Worm (Caenorhabditis elegans): ENCODE measurements around the gene chil-22.
"Not testable (repeated sequence)": the region's sequence is repeated elsewhere in the genome, so short reads cannot be mapped to it uniquely, and the experiment has no call there.

chil-22 gene

DNA sequence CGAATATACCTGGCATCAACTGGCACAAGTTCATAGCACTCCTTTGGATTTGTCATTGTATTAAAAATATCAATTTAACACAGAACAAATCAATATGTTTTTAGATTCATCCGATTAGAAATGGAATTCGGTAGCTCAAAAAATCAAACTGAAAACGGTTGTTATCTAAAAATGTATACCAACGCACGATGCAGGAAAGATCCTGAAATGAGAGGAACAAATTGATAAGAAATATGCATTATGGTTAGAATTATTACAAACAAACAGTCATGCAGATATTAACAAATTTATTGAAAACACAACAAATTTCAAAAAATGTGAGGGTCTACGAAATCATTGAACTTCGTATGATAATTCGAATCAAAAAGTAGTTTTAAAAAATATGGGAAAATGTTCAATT lies 4.0 kb upstream of the chil-22 start, which contains the start of gene T19H5.6:
T19H5.6 (minus strand) TSS at position 195 of the 400 bp plus-strand sequence.
- TF ChIP-seq ztf-3 (GFP tag; optimal IDR thresholded peaks at IDR 0.05) (no peak), sdz-38 (tag; optimal IDR thresholded peaks at IDR 0.05) (no peak), tbp1 (GFP tag; optimal IDR thresholded peaks at IDR 0.05) (no peak), nhr-120 (GFP tag; IDR thresholded peaks at IDR 0.05) (no peak), F39B2.1 (GFP tag; IDR thresholded peaks at IDR 0.05) (no peak), Y79H2A.3 (GFP tag; conservative IDR thresholded peaks at IDR 0.05) (no peak), nhr-179 (tag; optimal IDR thresholded peaks at IDR 0.05) (no peak), unc-62 (GFP tag; optimal IDR thresholded peaks at IDR 0.05) (no peak), F55B11.4 (tag; optimal IDR thresholded peaks at IDR 0.05; ENCODE audit: borderline replicate concordance, insufficient read depth) (no peak), ztf-6 (GFP tag; IDR thresholded peaks at IDR 0.05) (no peak), snpc-3.4 (tag; optimal IDR thresholded peaks at IDR 0.05) (no peak)

DNA sequence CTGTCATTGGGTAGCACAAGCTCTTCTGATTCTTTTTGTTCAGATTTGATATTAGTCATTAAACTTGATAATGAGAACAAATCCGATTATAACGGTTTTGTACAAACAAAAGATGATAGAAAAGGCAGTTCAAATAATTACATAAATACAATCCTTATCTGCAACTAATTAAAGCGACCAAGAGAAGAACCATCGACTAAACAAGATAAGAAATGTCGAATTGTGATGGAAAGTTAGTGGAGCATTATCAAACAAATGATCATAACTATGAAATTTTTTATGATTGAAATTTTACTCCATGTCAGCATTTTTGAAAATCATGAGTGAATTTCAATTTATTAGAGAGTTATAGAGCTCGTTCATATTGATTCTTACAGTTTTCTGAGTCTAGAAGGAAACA lies 2.4 kb upstream of the chil-22 start, which contains the start of gene chil-23:
chil-23 (minus strand) TSS at position 198 of the 400 bp plus-strand sequence.
- TF ChIP-seq egl-44 (GFP tag; IDR thresholded peaks at IDR 0.05) (no peak), nhr-80 (tag; optimal IDR thresholded peaks at IDR 0.05) (peak; percentile 85), ceh-79 (tag; optimal IDR thresholded peaks at IDR 0.05) (no peak), lsl-1 (GFP tag; optimal IDR thresholded peaks at IDR 0.05) (no peak)

DNA sequence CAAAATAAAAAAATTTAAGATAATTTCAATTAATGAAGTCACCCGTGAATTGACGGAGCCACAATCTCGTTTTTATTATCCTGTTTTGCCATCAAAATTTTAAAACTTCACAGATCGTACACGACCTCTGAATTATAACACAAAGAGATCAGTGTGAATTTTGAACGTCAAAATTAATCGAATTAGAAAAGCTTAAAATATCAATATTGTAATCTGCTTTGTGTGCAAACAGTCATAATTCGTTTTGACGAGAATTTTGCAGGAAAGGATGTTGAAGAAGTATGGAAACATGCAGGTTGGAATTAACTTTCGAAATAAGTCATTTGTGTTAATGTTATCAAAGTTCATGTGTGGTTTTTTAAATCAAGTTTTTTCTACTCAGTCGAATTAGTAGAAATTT lies 4.1 kb downstream of the chil-22 start, which contains the start of gene chil-21:
chil-21 (minus strand) TSS at position 101 of the 400 bp plus-strand sequence.
- not testable (repeated sequence) for TF ChIP-seq ceh-27 (GFP tag; optimal IDR thresholded peaks at IDR 0.05); ZK185.1 (tag; optimal IDR thresholded peaks at IDR 0.05; ENCODE audit: poor library complexity, severe bottlenecking); unc-62 (GFP tag; optimal IDR thresholded peaks at IDR 0.05)

DNA sequence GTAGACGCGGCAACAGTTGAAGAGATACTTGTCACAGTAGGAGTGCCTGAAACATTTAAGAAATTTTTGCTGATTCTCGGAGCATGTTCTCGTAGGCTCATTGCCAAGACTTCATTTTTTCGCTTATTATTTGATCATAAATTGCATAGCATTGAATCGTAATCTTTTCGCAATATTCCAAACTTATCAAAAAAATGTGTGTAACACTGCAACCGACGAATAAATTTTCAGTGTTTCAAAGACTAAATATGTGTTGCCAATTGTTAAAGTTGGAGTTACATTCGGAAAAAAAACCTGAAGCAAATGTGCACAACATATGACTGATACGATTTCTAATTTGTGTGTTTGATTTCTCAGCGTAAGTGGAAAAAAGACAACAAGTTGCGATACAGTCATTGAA lies 6.5 kb downstream of the chil-22 start, which contains the start of gene R09D1.14:
R09D1.14 (minus strand) TSS at position 101 of the 400 bp plus-strand sequence.
- TF ChIP-seq pbrm-1 (GFP tag; IDR thresholded peaks at IDR 0.05); Y79H2A.3 (GFP tag; conservative IDR thresholded peaks at IDR 0.05); tbp1 (GFP tag; optimal IDR thresholded peaks at IDR 0.05): not testable (repeated sequence)

DNA sequence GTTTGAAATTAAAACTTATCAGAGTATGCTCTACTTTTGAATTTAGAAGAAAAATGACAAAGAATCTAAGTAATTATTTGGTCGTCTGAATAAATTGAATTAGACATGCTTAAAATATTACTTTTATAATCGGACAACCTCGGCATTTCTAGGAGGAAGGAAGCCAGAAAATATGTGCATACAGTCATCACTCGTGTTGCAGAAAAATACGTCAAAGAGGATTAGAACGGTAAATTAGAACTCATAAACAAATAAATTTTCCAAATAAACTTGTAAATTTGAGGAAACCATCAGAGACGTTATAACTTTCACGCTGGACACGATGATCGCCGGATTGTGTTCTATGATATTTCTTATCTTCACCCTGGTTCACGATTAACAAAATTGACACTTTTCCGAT lies 11.7 kb downstream of the chil-22 start, which contains the start of gene chil-19:
chil-19 (minus strand) TSS at position 101 of the 400 bp plus-strand sequence.
- TF ChIP-seq B0019.2 (GFP tag; conservative IDR thresholded peaks at IDR 0.05) (no peak), B0336.3 (GFP tag; IDR thresholded peaks at IDR 0.05) (no peak), atf-7 (tag; optimal IDR thresholded peaks at IDR 0.05) (no peak), hmg-20 (GFP tag; IDR thresholded peaks at IDR 0.05) (no peak)

DNA sequence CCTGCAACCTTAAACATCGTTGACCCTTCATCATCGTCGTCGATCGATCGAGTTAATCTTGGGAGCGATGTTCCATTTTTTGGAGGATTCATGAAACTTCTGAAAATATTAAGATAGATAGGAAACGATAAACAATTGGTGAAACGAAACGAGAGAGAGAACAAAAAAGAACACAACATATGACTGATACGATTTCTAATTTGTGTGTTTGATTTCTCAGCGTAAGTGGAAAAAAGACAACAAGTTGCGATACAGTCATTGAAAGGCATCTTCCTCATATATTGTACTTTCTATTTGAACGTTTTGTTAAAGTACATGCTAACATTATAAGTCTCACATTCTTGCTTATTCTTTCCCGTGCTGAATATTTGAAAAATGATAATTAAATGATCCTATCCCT lies 13.8 kb downstream of the chil-22 start, which contains the start of gene R09D1.12:
R09D1.12 (minus strand) TSS at position 101 of the 400 bp plus-strand sequence.
- not testable (repeated sequence) for TF ChIP-seq B0261.1 (tag; optimal IDR thresholded peaks at IDR 0.05); lsy-27 (tag; optimal IDR thresholded peaks at IDR 0.05; ENCODE audit: borderline replicate concordance, insufficient read depth); atf-7 (tag; optimal IDR thresholded peaks at IDR 0.05)

DNA sequence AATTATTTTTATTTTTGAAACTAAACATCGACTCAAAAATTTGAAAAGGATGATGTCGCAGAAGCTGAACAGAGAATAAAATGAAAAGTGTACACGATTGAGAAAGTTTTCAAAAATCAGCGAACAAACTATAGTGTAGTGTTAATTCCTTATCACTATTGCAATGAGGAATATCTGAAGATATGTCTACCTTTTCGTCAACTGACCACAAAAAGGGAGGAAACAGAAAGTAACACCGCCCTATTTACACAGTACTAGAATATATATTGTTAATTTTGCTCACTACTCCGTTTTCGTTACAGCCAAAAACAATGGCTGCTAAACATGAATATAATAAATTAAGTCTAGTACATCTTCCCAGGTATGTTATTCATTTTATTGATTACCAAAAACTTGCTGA lies 18.0 kb downstream of the chil-22 start, which contains the start of gene chil-18:
chil-18 (plus strand) TSS at position 301 of the 400 bp plus-strand sequence.
- TF ChIP-seq snpc-4 (GFP tag; optimal IDR thresholded peaks at IDR 0.05), result no peak
- TF ChIP-seq snpc-4 (tag; optimal IDR thresholded peaks at IDR 0.05), result no peak
- TF ChIP-seq nhr-179 (tag; optimal IDR thresholded peaks at IDR 0.05), result no peak
- no peak for TF ChIP-seq hsf-1 (GFP tag; IDR thresholded peaks at IDR 0.05)
